Fruit fly (Drosophila melanogaster) whole organism, embryonic: ENCODE results near the gene Tbc1d22.

Experiments used
- CG1233 ChIP-seq: fragments of 200-800 bp; sonication (Bioruptor generic); optimal IDR thresholded peaks from 4 replicates; lab custom pipeline; 2018; ENCODE audit warnings: missing biosample characterization, mild to moderate bottlenecking, missing genetic modification characterization
- CG13775 ChIP-seq: fragments of 200-800 bp; sonication (Bioruptor generic); optimal IDR thresholded peaks from 3 replicates; lab custom pipeline; 2017; ENCODE audit warnings: missing biosample characterization, mild to moderate bottlenecking, missing genetic modification characterization
- CG13894 ChIP-seq: fragments of 200-800 bp; sonication (Bioruptor generic); optimal IDR thresholded peaks from 3 replicates; lab custom pipeline; 2018; ENCODE audit warnings: missing biosample characterization, mild to moderate bottlenecking, missing genetic modification characterization, moderate library complexity
- CG1647 ChIP-seq: fragments of 200-800 bp; sonication (Bioruptor generic); optimal IDR thresholded peaks from 3 replicates; lab custom pipeline; 2016; ENCODE audit warnings: missing biosample characterization, missing genetic modification characterization
- CG16815 ChIP-seq: fragments of 200-800 bp; sonication (Bioruptor generic); optimal IDR thresholded peaks from 3 replicates; lab custom pipeline; 2017; ENCODE audit warnings: missing biosample characterization, mild to moderate bottlenecking, missing genetic modification characterization
- CG16863 ChIP-seq: fragments of 200-800 bp; sonication (Bioruptor generic); optimal IDR thresholded peaks from 3 replicates; lab custom pipeline; 2016; ENCODE audit warnings: missing biosample characterization, missing genetic modification characterization
- CG1832 ChIP-seq: fragments of 200-800 bp; sonication (Bioruptor generic); optimal IDR thresholded peaks from 2 replicates; lab custom pipeline; 2017; ENCODE audit warnings: missing biosample characterization, mild to moderate bottlenecking, missing genetic modification characterization, inconsistent platforms
- CG2202 ChIP-seq: fragments of 200-800 bp; sonication (Bioruptor generic); optimal IDR thresholded peaks from 2 replicates; lab custom pipeline; 2018; ENCODE audit warnings: missing biosample characterization, mild to moderate bottlenecking, missing genetic modification characterization
- CG2875 ChIP-seq: fragments of 200-800 bp; sonication (Bioruptor generic); optimal IDR thresholded peaks from 2 replicates; lab custom pipeline; 2017; ENCODE audit warnings: missing biosample characterization, mild to moderate bottlenecking, missing genetic modification characterization, missing genetic modification reagents
- CG30020 ChIP-seq: fragments of 200-800 bp; optimal IDR thresholded peaks from 2 replicates; lab custom pipeline; 2019; ENCODE audit warnings: missing biosample characterization, mild to moderate bottlenecking, missing genetic modification characterization, moderate library complexity
- CG30431 ChIP-seq: fragments of 200-800 bp; sonication (Bioruptor generic); optimal IDR thresholded peaks from 2 replicates; lab custom pipeline; 2017; ENCODE audit warnings: missing biosample characterization, missing genetic modification characterization
- CG31441 ChIP-seq: fragments of 200-800 bp; sonication (Bioruptor generic); IDR thresholded peaks from 2 replicates; pipeline ENCODE4 v1.3.6; 2022; ENCODE audit warnings: missing biosample characterization, missing genetic modification characterization
- CG32772 ChIP-seq: fragments of 200-800 bp; sonication (Bioruptor generic); IDR thresholded peaks from 2 replicates; pipeline ENCODE4 v1.3.6; 2022; ENCODE audit warnings: missing biosample characterization, missing genetic modification characterization
- CG4424 ChIP-seq: fragments of 200-800 bp; sonication (Bioruptor generic); optimal IDR thresholded peaks from 3 replicates; lab custom pipeline; 2016; ENCODE audit warnings: missing biosample characterization, missing genetic modification characterization
- CG6683 ChIP-seq: fragments of 200-800 bp; sonication (Bioruptor generic); optimal IDR thresholded peaks from 2 replicates; lab custom pipeline; 2017; ENCODE audit warnings: missing biosample characterization, mild to moderate bottlenecking, missing genetic modification characterization, missing genetic modification reagents
- CG6765 ChIP-seq: fragments of 200-800 bp; sonication (Bioruptor generic); optimal IDR thresholded peaks from 3 replicates; lab custom pipeline; 2017; ENCODE audit warnings: missing biosample characterization, mild to moderate bottlenecking, missing genetic modification characterization
- CG8089 ChIP-seq: fragments of 200-800 bp; sonication (Bioruptor generic); optimal IDR thresholded peaks from 3 replicates; lab custom pipeline; 2016; ENCODE audit warnings: missing biosample characterization, missing genetic modification characterization
- Dll ChIP-seq: fragments of 200-800 bp; sonication (Bioruptor generic); IDR thresholded peaks from 4 replicates; pipeline ENCODE4 v1.3.6; 2022; ENCODE audit warnings: missing biosample characterization, missing genetic modification characterization; ENCODE audit not compliant: partially characterized antibody
- Doc2 ChIP-seq: fragments of 200-800 bp; sonication (Bioruptor generic); IDR thresholded peaks from 2 replicates; pipeline ENCODE4 v1.3.6; 2022; ENCODE audit warnings: missing biosample characterization, missing genetic modification characterization
- E2f2 ChIP-seq: fragments of 200-800 bp; sonication (Bioruptor generic); IDR thresholded peaks from 2 replicates; pipeline ENCODE4 v1.3.6; 2022; ENCODE audit warnings: missing biosample characterization, missing genetic modification characterization
- Eip74EF ChIP-seq, 2 experiments: fragments of 200-800 bp in 1 of 2; fragments of >200 bp in 1 of 2; sonication (Bioruptor generic) in 1 of 2; optimal IDR thresholded peaks; 2 replicates each; lab custom pipeline; 2017 to 2019; ENCODE audit warnings: missing biosample characterization in 2 of 2, missing genetic modification characterization in 2 of 2, mild to moderate bottlenecking in 1 of 2, moderate library complexity in 1 of 2
- GATAe ChIP-seq: fragments of 200-800 bp; sonication (Bioruptor generic); conservative IDR thresholded peaks from 2 replicates; pipeline ENCODE4 v1.3.6; 2022; ENCODE audit warnings: missing biosample characterization, missing genetic modification characterization
- Max ChIP-seq: fragments of 200-800 bp; sonication (Bioruptor generic); optimal IDR thresholded peaks from 2 replicates; lab custom pipeline; 2016; ENCODE audit warnings: missing biosample characterization, mild to moderate bottlenecking, missing genetic modification characterization
- NFAT ChIP-seq: fragments of 200-800 bp; sonication (Bioruptor generic); IDR thresholded peaks from 2 replicates; pipeline ENCODE4 v1.3.6; 2022; ENCODE audit warnings: missing biosample characterization, missing genetic modification characterization
- Nf-YB ChIP-seq: fragments of 200-800 bp; sonication (Bioruptor generic); optimal IDR thresholded peaks from 3 replicates; lab custom pipeline; 2019; ENCODE audit warnings: missing biosample characterization, mild to moderate bottlenecking, missing genetic modification characterization, moderate library complexity
- Sry-β ChIP-seq: fragments of 200-800 bp; sonication (Bioruptor generic); optimal IDR thresholded peaks from 2 replicates; lab custom pipeline; 2018; ENCODE audit warnings: missing biosample characterization, mild to moderate bottlenecking, missing genetic modification characterization, moderate library complexity
- Taf1 ChIP-seq: fragments of 200-800 bp; sonication (Bioruptor generic); IDR thresholded peaks from 2 replicates; pipeline ENCODE4 v1.3.6; 2022; ENCODE audit warnings: missing biosample characterization, missing genetic modification characterization
- ash1 ChIP-seq: fragments of 200-800 bp; sonication (Bioruptor generic); optimal IDR thresholded peaks from 2 replicates; lab custom pipeline; 2018; ENCODE audit warnings: missing biosample characterization, mild to moderate bottlenecking, missing genetic modification characterization
- bcd ChIP-seq: fragments of 200-800 bp; sonication (Bioruptor generic); optimal IDR thresholded peaks from 2 replicates; lab custom pipeline; 2017; ENCODE audit warnings: missing biosample characterization, mild to moderate bottlenecking, missing genetic modification characterization
- cato ChIP-seq: fragments of 200-800 bp; sonication (Bioruptor generic); optimal IDR thresholded peaks from 2 replicates; lab custom pipeline; 2016; ENCODE audit warnings: missing biosample characterization, missing genetic modification characterization, borderline replicate concordance
- chif ChIP-seq, 2 experiments: fragments of 200-800 bp; sonication (Bioruptor generic); optimal IDR thresholded peaks; 3 replicates each; lab custom pipeline; 2016; ENCODE audit warnings: missing biosample characterization in 2 of 2, missing genetic modification characterization in 2 of 2
- cwo ChIP-seq: fragments of 200-800 bp; sonication (Bioruptor generic); optimal IDR thresholded peaks from 3 replicates; lab custom pipeline; 2017; ENCODE audit warnings: missing biosample characterization, missing genetic modification characterization, mild to moderate bottlenecking, moderate library complexity, missing genetic modification reagents
- dan ChIP-seq: fragments of 200-800 bp; sonication (Bioruptor generic); IDR thresholded peaks from 2 replicates; pipeline ENCODE4 v1.3.6; 2022; ENCODE audit warnings: missing biosample characterization, missing genetic modification characterization
- eve ChIP-seq, 2 experiments: fragments of >200 bp; optimal IDR thresholded peaks; 2 replicates each; lab custom pipeline; 2017; ENCODE audit warnings: missing biosample characterization in 2 of 2, missing genetic modification characterization in 2 of 2
- gsb ChIP-seq: fragments of 200-800 bp; sonication (Bioruptor generic); IDR thresholded peaks from 2 replicates; pipeline ENCODE4 v1.3.6; 2022; ENCODE audit warnings: missing biosample characterization, missing genetic modification characterization
- jing ChIP-seq: fragments of 200-800 bp; sonication (Bioruptor generic); optimal IDR thresholded peaks from 2 replicates; lab custom pipeline; 2018; ENCODE audit warnings: missing biosample characterization, mild to moderate bottlenecking, missing genetic modification characterization
- knrl ChIP-seq: fragments of 200-800 bp; sonication (Bioruptor generic); IDR thresholded peaks from 3 replicates; pipeline ENCODE4 v1.3.6; 2022; ENCODE audit warnings: missing biosample characterization, missing genetic modification characterization; ENCODE audit not compliant: partially characterized antibody
- nerfin-2 ChIP-seq: fragments of 200-800 bp; sonication (Bioruptor generic); IDR thresholded peaks from 2 replicates; pipeline ENCODE4 v1.3.6; 2022; ENCODE audit warnings: missing biosample characterization, missing genetic modification characterization; ENCODE audit not compliant: partially characterized antibody
- onecut ChIP-seq: fragments of 200-800 bp; sonication (Bioruptor generic); IDR thresholded peaks from 2 replicates; pipeline ENCODE4 v1.3.6; 2022; ENCODE audit warnings: missing biosample characterization, missing genetic modification characterization
- org-1 ChIP-seq: fragments of 200-800 bp; sonication (Bioruptor generic); optimal IDR thresholded peaks from 2 replicates; lab custom pipeline; 2017; ENCODE audit warnings: missing biosample characterization, missing genetic modification characterization
- prd ChIP-seq, 3 experiments: fragments of >200 bp in 2 of 3; fragments of 200-800 bp in 1 of 3; sonication (Bioruptor generic) in 1 of 3; optimal IDR thresholded peaks in 2 of 3; IDR thresholded peaks in 1 of 3; 2 replicates in 2 of 3; 3 replicates in 1 of 3; pipeline versions ENCODE4 v1.3.6 to Lab custom; 2017 to 2022; ENCODE audit warnings: missing biosample characterization in 1 of 3, missing genetic modification characterization in 1 of 3
- sc ChIP-seq, 3 experiments: fragments of >200 bp in 2 of 3; fragments of 200-800 bp in 1 of 3; sonication (Bioruptor generic) in 1 of 3; optimal IDR thresholded peaks; 2 replicates in 2 of 3; 3 replicates in 1 of 3; lab custom pipeline; 2017; ENCODE audit warnings: mild to moderate bottlenecking in 1 of 3, missing biosample characterization in 1 of 3, missing genetic modification characterization in 1 of 3, missing genetic modification reagents in 1 of 3
- schlank ChIP-seq: fragments of 200-800 bp; sonication (Bioruptor generic); optimal IDR thresholded peaks from 2 replicates; lab custom pipeline; 2018; ENCODE audit warnings: missing biosample characterization, mild to moderate bottlenecking, missing genetic modification characterization
- sima ChIP-seq: fragments of 200-800 bp; sonication (Bioruptor generic); optimal IDR thresholded peaks from 2 replicates; lab custom pipeline; 2016; ENCODE audit warnings: missing biosample characterization, missing genetic modification characterization
- sob ChIP-seq: fragments of 200-800 bp; sonication (Bioruptor generic); IDR thresholded peaks from 2 replicates; pipeline ENCODE4 v1.3.6; 2022; ENCODE audit warnings: missing biosample characterization, missing genetic modification characterization
- sqz ChIP-seq: fragments of 200-800 bp; sonication (Bioruptor generic); optimal IDR thresholded peaks from 3 replicates; lab custom pipeline; 2018; ENCODE audit warnings: missing biosample characterization, mild to moderate bottlenecking, missing genetic modification characterization
- ssp ChIP-seq: fragments of 200-800 bp; sonication (Bioruptor generic); IDR thresholded peaks from 2 replicates; pipeline ENCODE4 v1.3.6; 2022; ENCODE audit warnings: missing biosample characterization, missing genetic modification characterization
- unc-4 ChIP-seq: fragments of 200-800 bp; sonication (Bioruptor generic); IDR thresholded peaks from 2 replicates; pipeline ENCODE4 v1.3.6; 2022; ENCODE audit warnings: missing biosample characterization, missing genetic modification characterization; ENCODE audit not compliant: partially characterized antibody
- usp ChIP-seq: fragments of >200 bp; optimal IDR thresholded peaks from 2 replicates; lab custom pipeline; 2017; ENCODE audit warnings: missing biosample characterization, missing genetic modification characterization
- yki ChIP-seq: fragments of >200 bp; optimal IDR thresholded peaks from 3 replicates; lab custom pipeline; 2018

The Tbc1d22 gene

DNA sequence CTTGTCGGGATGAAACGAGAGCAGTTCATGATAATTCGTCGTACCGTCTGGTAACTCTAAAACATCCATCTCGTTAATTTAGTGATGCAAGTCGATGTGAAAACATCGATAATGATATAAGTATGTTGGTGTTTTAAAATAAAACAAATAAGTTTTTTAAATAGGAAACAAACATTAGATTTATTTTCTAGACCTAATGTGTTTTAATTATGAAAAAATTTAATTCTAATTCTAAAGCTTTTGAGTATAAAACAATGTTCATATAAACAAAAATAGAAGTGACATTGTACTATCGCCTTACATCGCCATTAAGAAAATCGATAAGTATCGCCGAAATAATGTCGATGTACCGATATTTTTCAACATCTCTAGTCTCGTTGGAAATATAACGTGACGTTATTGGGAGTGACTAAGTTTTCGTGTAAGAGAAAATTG lies 9.1 kb downstream of the Tbc1d22 start, which contains the start of gene Rab11 (continued):
- TF ChIP-seq cato (no peak), CG1233 (peak; percentile 39), CG1647 (GFP tag; lab: Kevin White, UChicago) (no peak), sob (GFP tag; lab: Robert Waterston, UW) (peak; percentile 37; the same call in 1 of the 2 replicates), schlank (tag; lab: Kevin White, UChicago) (no peak), CG30431 (GFP tag; lab: Kevin White, UChicago) (no peak), CG13894 (tag; lab: Kevin White, UChicago) (peak; percentile 52), Max (peak; percentile 71), CG1832 (GFP tag; lab: Kevin White, UChicago) (no peak), eve (GFP tag; optimal IDR thresholded peaks at IDR 0.05; lab: Kevin White, UChicago) (no peak), Nf-YB (no peak), CG13775 (GFP tag; lab: Kevin White, UChicago) (peak; percentile 66), CG31441 (GFP tag; lab: Robert Waterston, UW) (peak; percentile 59; the same call in 1 of the 2 replicates), gsb (no peak), GATAe (no peak), CG2202 (tag; lab: Kevin White, UChicago) (no peak), prd (optimal IDR thresholded peaks at IDR 0.05; lab: Kevin White, UChicago) (no peak), prd (GFP tag; IDR thresholded peaks at IDR 0.05; lab: Robert Waterston, UW) (peak; percentile 50), CG8089 (GFP tag; lab: Kevin White, UChicago) (no peak), bcd (peak; percentile 30), E2f2 (GFP tag; lab: Robert Waterston, UW) (peak; percentile 64), CG32772 (no peak), chif (GFP tag; optimal IDR thresholded peaks at IDR 0.05; lab: Kevin White, UChicago) (peak in 1 of 2 experiments; percentile 41), CG30020 (tag; lab: Kevin White, UChicago) (peak; percentile 67), nerfin-2 (GFP tag; lab: Robert Waterston, UW) (peak; percentile 79), Doc2 (GFP tag; lab: Robert Waterston, UW) (no peak), NFAT (peak; percentile 43; the same call in 1 of the 2 replicates), sqz (no peak), Eip74EF (GFP tag; optimal IDR thresholded peaks at IDR 0.05; lab: Kevin White, UChicago) (no peak), CG6765 (GFP tag; lab: Kevin White, UChicago) (no peak), ash1 (GFP tag; lab: Kevin White, UChicago) (no peak), sc (optimal IDR thresholded peaks at IDR 0.05; lab: Kevin White, UChicago) (no peak), sc (GFP tag; optimal IDR thresholded peaks at IDR 0.05; lab: Kevin White, UChicago) (no peak), knrl (GFP tag; lab: Robert Waterston, UW) (peak; percentile 96), jing (GFP tag; lab: Kevin White, UChicago) (no peak), sima (GFP tag; lab: Kevin White, UChicago) (no peak), usp (no peak), onecut (GFP tag; lab: Robert Waterston, UW) (no peak; the same call in none of the 2 replicates), Sry-β (GFP tag; lab: Kevin White, UChicago) (no peak), CG4424 (peak; percentile 27), dan (GFP tag; lab: Robert Waterston, UW) (no peak), Dll (GFP tag; lab: Robert Waterston, UW) (peak; percentile 91), Taf1 (GFP tag; lab: Robert Waterston, UW) (no peak), org-1 (GFP tag; lab: Kevin White, UChicago) (no peak), CG16815 (GFP tag; lab: Kevin White, UChicago) (peak; percentile 3), unc-4 (GFP tag; lab: Robert Waterston, UW) (peak; percentile 84), CG2875 (GFP tag; lab: Kevin White, UChicago) (no peak), cwo (GFP tag; lab: Kevin White, UChicago) (peak; percentile 20), CG6683 (no peak), yki (lab: Kevin White, UChicago) (no peak), CG16863 (GFP tag; lab: Kevin White, UChicago) (no peak), ssp (GFP tag; lab: Robert Waterston, UW) (no peak; the same call in 1 of the 2 replicates)
